Worm (Caenorhabditis elegans): Measurements from ENCODE around the gene ugt-43.

Gene ugt-43

DNA sequence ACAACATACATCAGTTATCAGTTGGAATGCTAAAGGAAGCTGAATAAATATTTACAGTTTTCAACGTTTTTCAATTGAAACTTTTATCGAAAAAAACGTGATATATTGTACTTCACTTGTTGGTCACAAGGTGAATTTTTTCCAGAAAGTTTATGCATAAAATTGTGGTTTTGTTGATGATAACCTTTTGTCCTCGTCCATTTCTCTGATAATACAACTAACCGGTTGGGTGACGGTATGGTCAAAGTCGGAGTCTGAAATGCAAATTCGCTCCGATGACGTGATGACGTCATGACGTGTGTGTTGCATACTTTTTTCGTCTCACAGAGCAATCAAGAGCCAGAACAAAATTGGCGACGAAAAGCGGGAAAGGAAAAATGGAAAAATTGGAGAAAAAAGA lies 47.0 kb downstream of the ugt-43 start:
- TF ChIP-seq ztf-23 (GFP tag; IDR thresholded peaks at IDR 0.05) (no peak), med-1 (GFP tag; optimal IDR thresholded peaks at IDR 0.05; ENCODE audit: insufficient read depth) (no peak), flt-1 (GFP tag; IDR thresholded peaks at IDR 0.05) (no peak), T22C8.4 (GFP tag; IDR thresholded peaks at IDR 0.05) (no peak), tab-1 (GFP tag; IDR thresholded peaks at IDR 0.05) (no peak), klf-2 (GFP tag; conservative IDR thresholded peaks at IDR 0.05) (no peak), cog-1 (tag; optimal IDR thresholded peaks at IDR 0.05) (no peak)

DNA sequence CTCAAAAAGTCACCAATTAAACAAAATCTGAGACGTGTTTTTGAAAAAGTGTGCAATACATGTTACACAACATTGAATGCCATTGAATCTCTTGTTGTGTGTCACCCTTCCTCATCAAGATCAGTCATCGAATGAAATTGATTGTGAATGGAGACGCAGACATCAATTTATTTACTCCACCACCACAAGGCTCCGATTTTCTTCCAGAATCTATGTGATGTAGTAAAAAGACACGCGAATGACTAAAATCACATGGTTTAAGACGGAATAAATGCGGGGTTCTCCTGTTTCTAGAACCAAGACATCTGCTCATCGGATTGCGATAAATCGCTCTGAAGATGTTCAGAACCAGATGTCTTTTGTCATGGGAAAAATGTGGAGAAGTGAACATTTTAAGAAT lies 48.4 kb downstream of the ugt-43 start:
- TF ChIP-seq ztf-23 (GFP tag; IDR thresholded peaks at IDR 0.05), result no peak
- TF ChIP-seq cog-1 (tag; optimal IDR thresholded peaks at IDR 0.05), result no peak
- no peak for TF ChIP-seq med-1 (GFP tag; optimal IDR thresholded peaks at IDR 0.05; ENCODE audit: insufficient read depth)
- TF ChIP-seq flt-1 (GFP tag; IDR thresholded peaks at IDR 0.05), result no peak
- TF ChIP-seq ref-1 (GFP tag; conservative IDR thresholded peaks at IDR 0.05), result no peak
- no peak for TF ChIP-seq klf-2 (GFP tag; conservative IDR thresholded peaks at IDR 0.05)
- TF ChIP-seq T22C8.4 (GFP tag; IDR thresholded peaks at IDR 0.05), result no peak

DNA sequence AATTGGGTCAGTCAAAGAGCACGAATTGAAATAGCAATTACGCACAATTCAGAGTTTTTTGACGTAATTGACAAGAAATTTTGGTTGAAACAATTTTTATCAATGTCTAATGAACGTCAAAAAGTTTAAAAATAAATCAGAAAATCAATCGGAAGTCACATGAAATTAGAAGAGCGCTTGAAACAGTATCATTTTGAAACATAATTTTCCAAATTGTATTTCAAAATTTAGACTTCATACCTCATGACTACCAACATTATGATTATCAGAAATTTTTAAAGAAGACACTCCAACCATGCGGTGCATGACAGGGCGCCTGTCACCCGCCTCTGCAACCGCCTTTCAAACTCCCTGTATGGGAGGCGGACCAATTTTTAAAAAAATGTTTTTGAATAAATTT lies 48.9 kb downstream of the ugt-43 start:
- TF ChIP-seq tab-1 (GFP tag; IDR thresholded peaks at IDR 0.05) (no peak), ztf-23 (GFP tag; IDR thresholded peaks at IDR 0.05) (no peak), ref-1 (GFP tag; conservative IDR thresholded peaks at IDR 0.05) (no peak), klf-2 (GFP tag; conservative IDR thresholded peaks at IDR 0.05) (no peak), ztf-29 (GFP tag; IDR thresholded peaks at IDR 0.05) (no peak), T22C8.4 (GFP tag; IDR thresholded peaks at IDR 0.05) (no peak)

DNA sequence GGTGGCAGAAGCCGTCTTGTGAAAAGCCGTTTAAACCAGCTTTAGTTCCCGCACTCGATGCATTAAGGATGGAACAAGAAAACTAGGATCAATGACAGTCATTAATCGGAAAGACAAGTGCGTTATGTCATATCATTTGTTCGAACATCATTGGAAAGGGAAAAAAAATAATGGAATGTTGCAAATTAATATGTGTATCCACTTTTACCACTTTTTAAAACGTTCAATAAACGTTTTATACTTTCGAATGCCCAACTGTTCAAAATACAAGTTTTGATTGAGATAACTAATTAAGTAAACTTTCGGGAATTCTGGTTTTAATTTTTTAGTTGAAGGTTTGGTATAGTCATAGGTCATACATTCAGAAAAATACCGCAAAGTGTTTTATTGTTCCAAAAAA lies 50.7 kb downstream of the ugt-43 start, which contains the start of gene C02F4.4:
Gene C02F4.4 (minus strand): TSS at position 101 of the 400 bp plus-strand sequence.
- TF ChIP-seq ztf-29 (GFP tag; IDR thresholded peaks at IDR 0.05) (no peak), flt-1 (GFP tag; IDR thresholded peaks at IDR 0.05) (no peak), ztf-23 (GFP tag; IDR thresholded peaks at IDR 0.05) (no peak), ref-1 (GFP tag; conservative IDR thresholded peaks at IDR 0.05) (no peak), cog-1 (tag; optimal IDR thresholded peaks at IDR 0.05) (no peak), klf-2 (GFP tag; conservative IDR thresholded peaks at IDR 0.05) (no peak), tab-1 (GFP tag; IDR thresholded peaks at IDR 0.05) (no peak), T22C8.4 (GFP tag; IDR thresholded peaks at IDR 0.05) (no peak), med-1 (GFP tag; optimal IDR thresholded peaks at IDR 0.05; ENCODE audit: insufficient read depth) (no peak)
